Worm (Caenorhabditis elegans): ENCODE results near the gene F41H10.5.
A peak's percentile ranks its signal among the peaks of the same experiment; 100 is the strongest.

The F41H10.5 gene

ce11 chrIV:5364135-5364609, 3.5 kb downstream of the F41H10.5 start, which contains the start of the genes hda-6 and F41H10.4:
Gene hda-6 (minus strand): TSS chrIV:5364306.
Gene F41H10.4 (plus strand): TSS chrIV:5364559.
- TF ChIP-seq daf-12 (tag; optimal IDR thresholded peaks at IDR 0.05): no peak
- TF ChIP-seq nhr-23 (tag; optimal IDR thresholded peaks at IDR 0.05): peak; percentile 75
- TF ChIP-seq nhr-11 (tag; optimal IDR thresholded peaks at IDR 0.05): no peak
- peak; percentile 85 for TF ChIP-seq nhr-43 (tag; optimal IDR thresholded peaks at IDR 0.05; ENCODE audit: poor library complexity, severe bottlenecking)
- TF ChIP-seq fkh-2 (tag; optimal IDR thresholded peaks at IDR 0.05): no peak
- TF ChIP-seq skn-1 (tag; optimal IDR thresholded peaks at IDR 0.05): peak; percentile 9
- TF ChIP-seq nhr-28 (tag; optimal IDR thresholded peaks at IDR 0.05): no peak
- TF ChIP-seq fos-1 (tag; optimal IDR thresholded peaks at IDR 0.05): no peak
- TF ChIP-seq fkh-10 (GFP tag; optimal IDR thresholded peaks at IDR 0.05): no peak
- no peak for TF ChIP-seq ztf-11 (tag; optimal IDR thresholded peaks at IDR 0.05)
- no peak for TF ChIP-seq zag-1 (tag; optimal IDR thresholded peaks at IDR 0.05)
- no peak for TF ChIP-seq aly-2 (tag; optimal IDR thresholded peaks at IDR 0.05)
- no peak for TF ChIP-seq ceh-9 (tag; optimal IDR thresholded peaks at IDR 0.05)
- TF ChIP-seq tbx-2 (tag; optimal IDR thresholded peaks at IDR 0.05): no peak
- TF ChIP-seq ZK546.5 (tag; optimal IDR thresholded peaks at IDR 0.05): no peak
- no peak for TF ChIP-seq lsy-12 (tag; optimal IDR thresholded peaks at IDR 0.05)
- TF ChIP-seq pha-4 (tag; optimal IDR thresholded peaks at IDR 0.05): peak; percentile 75
- peak; percentile 92 for TF ChIP-seq snpc-4 (tag; optimal IDR thresholded peaks at IDR 0.05)
- no peak for TF ChIP-seq nhr-67 (tag; optimal IDR thresholded peaks at IDR 0.05)
- no peak for TF ChIP-seq egl-27 (tag; optimal IDR thresholded peaks at IDR 0.05)
- no peak for TF ChIP-seq ceh-82 (tag; optimal IDR thresholded peaks at IDR 0.05)
- TF ChIP-seq nfya-1 (tag; optimal IDR thresholded peaks at IDR 0.05; ENCODE audit: insufficient read depth): peak; percentile 75
- no peak for TF ChIP-seq unc-39 (tag; optimal IDR thresholded peaks at IDR 0.05)
- TF ChIP-seq nhr-76 (tag; optimal IDR thresholded peaks at IDR 0.05): no peak
- no peak for TF ChIP-seq elt-1 (tag; optimal IDR thresholded peaks at IDR 0.05)
- no peak for TF ChIP-seq nhr-77 (tag; optimal IDR thresholded peaks at IDR 0.05)
- peak; percentile 73 for TF ChIP-seq egl-5 (tag; optimal IDR thresholded peaks at IDR 0.05)
- TF ChIP-seq jun-1 (tag; optimal IDR thresholded peaks at IDR 0.05): no peak
- peak; percentile 33 for TF ChIP-seq lin-39 (tag; optimal IDR thresholded peaks at IDR 0.05)
- no peak for TF ChIP-seq nhr-237 (tag; optimal IDR thresholded peaks at IDR 0.05)
- peak; percentile 28 for TF ChIP-seq elt-2 (tag; optimal IDR thresholded peaks at IDR 0.05)
- TF ChIP-seq lin-15B (tag; optimal IDR thresholded peaks at IDR 0.05): peak; percentile 93
- TF ChIP-seq mml-1 (tag; optimal IDR thresholded peaks at IDR 0.05): no peak
- peak; percentile 97 for TF ChIP-seq nhr-25 (tag; optimal IDR thresholded peaks at IDR 0.05)
- no peak for TF ChIP-seq ceh-28 (tag; optimal IDR thresholded peaks at IDR 0.05)
- no peak for TF ChIP-seq sea-2 (GFP tag; optimal IDR thresholded peaks at IDR 0.05)

DNA sequence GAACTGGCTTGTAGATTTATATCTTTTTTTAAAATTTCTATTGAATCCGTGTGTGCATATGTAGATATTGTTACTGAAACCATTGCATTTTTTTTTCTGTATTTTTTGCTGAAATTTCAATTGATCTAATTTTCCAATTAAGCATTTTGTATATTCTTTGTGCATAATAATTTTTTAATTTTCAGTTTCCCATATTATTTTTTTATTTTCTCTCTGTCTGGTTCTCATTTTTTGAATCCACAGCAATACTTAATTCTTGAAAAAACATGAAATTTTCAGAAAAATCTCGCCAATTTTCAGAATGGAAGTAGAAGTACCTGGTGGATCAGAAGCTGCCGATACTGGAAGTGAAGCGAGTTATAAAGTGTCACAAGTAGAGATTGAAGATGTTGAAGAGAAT, 5.9 kb downstream of the F41H10.5 start, which contains the start of gene sand-1:
sand-1 (plus strand) TSS at position 301 of the 400 bp plus-strand sequence.
- TF ChIP-seq nhr-25 (tag; optimal IDR thresholded peaks at IDR 0.05): no peak

DNA sequence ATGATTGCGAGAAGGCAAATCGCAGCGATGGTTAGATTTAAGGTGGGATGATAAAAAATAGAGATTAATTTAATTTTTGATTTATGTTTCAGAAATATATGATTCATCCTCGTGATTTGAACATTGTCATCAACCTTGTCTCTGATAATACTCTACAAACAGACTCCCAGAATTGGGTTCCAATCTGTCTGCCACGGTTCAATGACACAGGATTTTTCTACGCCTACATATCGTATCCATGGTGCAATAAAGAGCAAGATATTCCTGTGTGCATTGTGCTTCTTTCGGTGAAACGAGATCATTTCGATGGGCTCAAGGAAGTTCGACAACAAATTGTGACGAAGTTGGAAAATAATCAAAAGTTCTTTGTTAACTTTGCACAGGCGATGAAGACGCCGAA, 7.2 kb downstream of the F41H10.5 start:
- TF ChIP-seq nhr-28 (tag; optimal IDR thresholded peaks at IDR 0.05) (no peak), ama-1 (optimal IDR thresholded peaks at IDR 0.05) (peak; percentile 50)

- TF ChIP-seq nfya-1 (tag; optimal IDR thresholded peaks at IDR 0.05; ENCODE audit: insufficient read depth): peak; percentile 39
- TF ChIP-seq zag-1 (tag; optimal IDR thresholded peaks at IDR 0.05): no peak
- TF ChIP-seq jun-1 (tag; optimal IDR thresholded peaks at IDR 0.05): no peak
- no peak for TF ChIP-seq egl-5 (tag; optimal IDR thresholded peaks at IDR 0.05)
- TF ChIP-seq lsy-12 (tag; optimal IDR thresholded peaks at IDR 0.05): no peak
- peak; percentile 31 for TF ChIP-seq lin-39 (tag; optimal IDR thresholded peaks at IDR 0.05)
- TF ChIP-seq nhr-12 (tag; optimal IDR thresholded peaks at IDR 0.05): no peak
- peak; percentile 53 for TF ChIP-seq hmg-11 (tag; optimal IDR thresholded peaks at IDR 0.05)
- peak; percentile 70 for TF ChIP-seq ceh-28 (tag; optimal IDR thresholded peaks at IDR 0.05)
- TF ChIP-seq pha-4 (tag; optimal IDR thresholded peaks at IDR 0.05): peak; percentile 37
- TF ChIP-seq nhr-11 (tag; optimal IDR thresholded peaks at IDR 0.05): no peak
- TF ChIP-seq nhr-43 (tag; optimal IDR thresholded peaks at IDR 0.05; ENCODE audit: poor library complexity, severe bottlenecking): no peak
- TF ChIP-seq fkh-10 (GFP tag; optimal IDR thresholded peaks at IDR 0.05): no peak
- TF ChIP-seq aly-2 (tag; optimal IDR thresholded peaks at IDR 0.05): no peak
- TF ChIP-seq elt-2 (tag; optimal IDR thresholded peaks at IDR 0.05): peak; percentile 25
- TF ChIP-seq snpc-4 (tag; optimal IDR thresholded peaks at IDR 0.05): no peak
- peak; percentile 58 for TF ChIP-seq nhr-25 (tag; optimal IDR thresholded peaks at IDR 0.05)
- no peak for TF ChIP-seq egl-27 (tag; optimal IDR thresholded peaks at IDR 0.05)
- no peak for TF ChIP-seq eor-1 (tag; optimal IDR thresholded peaks at IDR 0.05)
- no peak for TF ChIP-seq mml-1 (tag; optimal IDR thresholded peaks at IDR 0.05)
- TF ChIP-seq nhr-23 (tag; optimal IDR thresholded peaks at IDR 0.05): no peak
- no peak for TF ChIP-seq skn-1 (tag; optimal IDR thresholded peaks at IDR 0.05)
- TF ChIP-seq tbx-2 (tag; optimal IDR thresholded peaks at IDR 0.05): no peak
- TF ChIP-seq daf-12 (tag; optimal IDR thresholded peaks at IDR 0.05): no peak
- TF ChIP-seq pqm-1 (tag; optimal IDR thresholded peaks at IDR 0.05): no peak
- TF ChIP-seq ZK546.5 (tag; optimal IDR thresholded peaks at IDR 0.05): no peak
- TF ChIP-seq fkh-2 (tag; optimal IDR thresholded peaks at IDR 0.05): no peak
- no peak for TF ChIP-seq nhr-77 (tag; optimal IDR thresholded peaks at IDR 0.05)
- TF ChIP-seq nhr-67 (tag; optimal IDR thresholded peaks at IDR 0.05): no peak
- TF ChIP-seq sea-2 (GFP tag; optimal IDR thresholded peaks at IDR 0.05): no peak
- peak; percentile 70 for TF ChIP-seq lin-15B (tag; optimal IDR thresholded peaks at IDR 0.05)
- TF ChIP-seq elt-1 (tag; optimal IDR thresholded peaks at IDR 0.05): no peak
- TF ChIP-seq elt-3 (tag; optimal IDR thresholded peaks at IDR 0.05): no peak
- TF ChIP-seq ztf-11 (tag; optimal IDR thresholded peaks at IDR 0.05): no peak
- TF ChIP-seq nhr-28 (tag; optimal IDR thresholded peaks at IDR 0.05): no peak
- no peak for TF ChIP-seq unc-62 (GFP tag; optimal IDR thresholded peaks at IDR 0.05)
Observed at ce11 chrIV:5368860-5369259, 8.2 kb downstream of the F41H10.5 start.

Data from whole organism, L3 larva.